Worm (Caenorhabditis elegans): ENCODE results near the gene drd-5.

DNA sequence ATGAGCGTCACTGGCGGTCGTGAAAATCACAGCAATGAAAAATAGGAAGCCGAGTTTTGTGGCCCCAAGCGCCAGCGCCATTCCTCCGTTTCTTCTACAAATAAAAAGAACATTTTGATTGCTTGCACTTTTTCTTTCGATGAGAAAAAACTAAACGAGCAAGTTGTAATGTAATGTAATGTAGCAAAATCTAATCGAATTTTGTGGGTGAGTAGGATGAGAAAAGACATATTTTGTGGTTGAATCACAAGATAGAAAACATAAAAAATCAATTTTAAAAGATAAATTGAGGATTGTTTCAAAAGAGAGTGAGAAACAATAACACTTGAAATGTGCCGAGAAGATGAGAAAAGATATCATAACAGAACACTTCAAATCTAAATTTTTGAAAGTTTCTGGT lies 38.5 kb downstream of the drd-5 start, which contains the start of gene R09F10.5:
- TF ChIP-seq nhr-77 (tag; optimal IDR thresholded peaks at IDR 0.05) (no peak), nhr-237 (tag; optimal IDR thresholded peaks at IDR 0.05) (no peak), mdl-1 (tag; optimal IDR thresholded peaks at IDR 0.05) (no peak), ceh-82 (tag; optimal IDR thresholded peaks at IDR 0.05) (no peak), nfya-1 (tag; optimal IDR thresholded peaks at IDR 0.05; ENCODE audit: insufficient read depth) (no peak), ztf-4 (tag; optimal IDR thresholded peaks at IDR 0.05) (no peak), unc-62 (GFP tag; optimal IDR thresholded peaks at IDR 0.05) (no peak), elt-3 (tag; optimal IDR thresholded peaks at IDR 0.05) (no peak), nhr-23 (tag; optimal IDR thresholded peaks at IDR 0.05) (no peak), hmg-11 (tag; optimal IDR thresholded peaks at IDR 0.05) (no peak), snpc-4 (tag; optimal IDR thresholded peaks at IDR 0.05) (no peak)
